Fruit fly (Drosophila melanogaster) whole organism, embryonic: ENCODE measurements around the gene UQCR-14.
A peak's percentile ranks its signal among the peaks of the same experiment; 100 is the strongest.

ENCODE experiments used
- Ada2b ChIP-seq: fragments of 200-800 bp; sonication (Bioruptor generic); IDR thresholded peaks from 2 replicates; pipeline ENCODE4 v1.3.6; 2022; ENCODE audit warnings: missing biosample characterization, missing genetic modification characterization
- Bteb2 ChIP-seq: fragments of 200-800 bp; sonication (Bioruptor generic); optimal IDR thresholded peaks from 2 replicates; lab custom pipeline; 2016; ENCODE audit warnings: missing biosample characterization, missing genetic modification characterization
- CG10209 ChIP-seq: fragments of 200-800 bp; sonication (Bioruptor generic); optimal IDR thresholded peaks from 3 replicates; lab custom pipeline; 2017; ENCODE audit warnings: missing biosample characterization, mild to moderate bottlenecking, missing genetic modification characterization, missing genetic modification reagents
- CG1024 ChIP-seq: fragments of 200-800 bp; sonication (Bioruptor generic); IDR thresholded peaks from 2 replicates; pipeline ENCODE4 v1.3.6; 2022; ENCODE audit warnings: missing biosample characterization, missing genetic modification characterization
- CG11085 ChIP-seq: fragments of 200-800 bp; sonication (Bioruptor generic); IDR thresholded peaks from 2 replicates; pipeline ENCODE4 v1.3.6; 2022; ENCODE audit warnings: missing biosample characterization, missing genetic modification characterization
- CG11247 ChIP-seq: fragments of 200-800 bp; sonication (Bioruptor generic); IDR thresholded peaks from 2 replicates; pipeline ENCODE4 v1.3.6; 2022; ENCODE audit warnings: missing biosample characterization, missing genetic modification characterization
- CG11560 ChIP-seq: fragments of 200-800 bp; sonication (Bioruptor generic); IDR thresholded peaks from 3 replicates; pipeline ENCODE4 v1.3.6; 2022; ENCODE audit warnings: missing biosample characterization, missing genetic modification characterization
- CG15073 ChIP-seq: fragments of 200-800 bp; sonication (Bioruptor generic); optimal IDR thresholded peaks from 2 replicates; lab custom pipeline; 2016; ENCODE audit warnings: missing biosample characterization, missing genetic modification characterization
- CG15514 ChIP-seq: fragments of 200-800 bp; sonication (Bioruptor generic); optimal IDR thresholded peaks from 3 replicates; lab custom pipeline; 2017; ENCODE audit warnings: missing biosample characterization, missing genetic modification characterization, mild to moderate bottlenecking, moderate library complexity, missing genetic modification reagents
- CG1603 ChIP-seq: fragments of 200-800 bp; sonication (Bioruptor generic); optimal IDR thresholded peaks from 2 replicates; lab custom pipeline; 2019; ENCODE audit warnings: missing biosample characterization, mild to moderate bottlenecking, missing genetic modification characterization, moderate library complexity
- CG16815 ChIP-seq: fragments of 200-800 bp; sonication (Bioruptor generic); optimal IDR thresholded peaks from 3 replicates; lab custom pipeline; 2017; ENCODE audit warnings: missing biosample characterization, mild to moderate bottlenecking, missing genetic modification characterization
- CG17361 ChIP-seq: fragments of 200-800 bp; sonication (Bioruptor generic); IDR thresholded peaks from 3 replicates; pipeline ENCODE4 v1.3.6; 2022; ENCODE audit warnings: missing biosample characterization, missing genetic modification characterization
- CG2678 ChIP-seq: fragments of 200-800 bp; sonication (Bioruptor generic); optimal IDR thresholded peaks from 3 replicates; lab custom pipeline; 2019; ENCODE audit warnings: missing biosample characterization, mild to moderate bottlenecking, missing genetic modification characterization, moderate library complexity
- CG3281 ChIP-seq: fragments of 200-800 bp; sonication (Bioruptor generic); optimal IDR thresholded peaks from 3 replicates; lab custom pipeline; 2017; ENCODE audit warnings: missing biosample characterization, mild to moderate bottlenecking, missing genetic modification characterization
- CG4282 ChIP-seq: fragments of 200-800 bp; sonication (Bioruptor generic); optimal IDR thresholded peaks from 2 replicates; lab custom pipeline; 2016; ENCODE audit warnings: missing biosample characterization, missing genetic modification characterization
- CG4424 ChIP-seq: fragments of 200-800 bp; sonication (Bioruptor generic); optimal IDR thresholded peaks from 3 replicates; lab custom pipeline; 2016; ENCODE audit warnings: missing biosample characterization, missing genetic modification characterization
- CG6175 ChIP-seq: fragments of 200-800 bp; sonication (Bioruptor generic); IDR thresholded peaks from 3 replicates; pipeline ENCODE4 v1.3.6; 2022; ENCODE audit warnings: missing biosample characterization, missing genetic modification characterization
- CG7963 ChIP-seq: fragments of 200-800 bp; sonication (Bioruptor generic); IDR thresholded peaks from 3 replicates; pipeline ENCODE4 v1.3.6; 2022; ENCODE audit warnings: missing biosample characterization, missing genetic modification characterization; ENCODE audit not compliant: partially characterized antibody
- CG8089 ChIP-seq: fragments of 200-800 bp; sonication (Bioruptor generic); optimal IDR thresholded peaks from 3 replicates; lab custom pipeline; 2016; ENCODE audit warnings: missing biosample characterization, missing genetic modification characterization
- CG8478 ChIP-seq: fragments of >200 bp; optimal IDR thresholded peaks from 2 replicates; lab custom pipeline; 2018
- CG9817 ChIP-seq: fragments of 200-800 bp; sonication (Bioruptor generic); optimal IDR thresholded peaks from 2 replicates; lab custom pipeline; 2018; ENCODE audit warnings: missing biosample characterization, mild to moderate bottlenecking, missing genetic modification characterization, moderate library complexity
- Elba2 ChIP-seq: fragments of 200-800 bp; sonication (Bioruptor generic); optimal IDR thresholded peaks from 3 replicates; lab custom pipeline; 2016; ENCODE audit warnings: missing biosample characterization, missing genetic modification characterization
- HHEX ChIP-seq: fragments of 200-800 bp; sonication (Bioruptor generic); optimal IDR thresholded peaks from 3 replicates; lab custom pipeline; 2017; ENCODE audit warnings: missing biosample characterization, mild to moderate bottlenecking, missing genetic modification characterization, missing genetic modification reagents
- Med ChIP-seq: fragments of 200-800 bp; sonication (Bioruptor generic); peaks from one replicate; lab custom pipeline; 2016; ENCODE audit warnings: missing biosample characterization, missing genetic modification characterization, mild to moderate bottlenecking, inconsistent platforms, moderate library complexity
- NK7.1 ChIP-seq: fragments of 200-800 bp; sonication (Bioruptor generic); optimal IDR thresholded peaks from 3 replicates; lab custom pipeline; 2016; ENCODE audit warnings: missing biosample characterization, missing genetic modification characterization
- Nf-YA ChIP-seq: fragments of 200-800 bp; sonication (Bioruptor generic); IDR thresholded peaks from 2 replicates; pipeline ENCODE4 v1.3.6; 2022; ENCODE audit warnings: missing biosample characterization, missing genetic modification characterization
- PHDP ChIP-seq: fragments of 200-800 bp; sonication (Bioruptor generic); optimal IDR thresholded peaks from 3 replicates; lab custom pipeline; 2018; ENCODE audit warnings: missing biosample characterization, mild to moderate bottlenecking, missing genetic modification characterization, moderate library complexity
- Scr ChIP-seq: fragments of 200-800 bp; sonication (Bioruptor generic); IDR thresholded peaks from 2 replicates; pipeline ENCODE4 v1.3.6; 2022; ENCODE audit warnings: missing biosample characterization, missing genetic modification characterization; ENCODE audit not compliant: partially characterized antibody
- Sox100B ChIP-seq: fragments of 200-800 bp; sonication (Bioruptor generic); optimal IDR thresholded peaks from 3 replicates; lab custom pipeline; 2018; ENCODE audit warnings: missing biosample characterization, mild to moderate bottlenecking, missing genetic modification characterization
- Sry-β ChIP-seq: fragments of 200-800 bp; sonication (Bioruptor generic); optimal IDR thresholded peaks from 2 replicates; lab custom pipeline; 2018; ENCODE audit warnings: missing biosample characterization, mild to moderate bottlenecking, missing genetic modification characterization, moderate library complexity
- Xrp1 ChIP-seq: fragments of 200-800 bp; sonication (Bioruptor generic); IDR thresholded peaks from 2 replicates; pipeline ENCODE4 v1.3.6; 2022; ENCODE audit warnings: missing biosample characterization, missing genetic modification characterization
- bowl ChIP-seq: fragments of 200-800 bp; sonication (Bioruptor generic); IDR thresholded peaks from 2 replicates; pipeline ENCODE4 v1.3.6; 2022; ENCODE audit warnings: missing biosample characterization, missing genetic modification characterization
- br ChIP-seq: fragments of >200 bp; optimal IDR thresholded peaks from 2 replicates; lab custom pipeline; 2017
- chif ChIP-seq, 2 experiments: fragments of 200-800 bp; sonication (Bioruptor generic); optimal IDR thresholded peaks; 3 replicates each; lab custom pipeline; 2016; ENCODE audit warnings: missing biosample characterization in 2 of 2, missing genetic modification characterization in 2 of 2
- crp ChIP-seq, 2 experiments: fragments of 200-800 bp; sonication (Bioruptor generic); optimal IDR thresholded peaks; 2 replicates in 1 of 2; 3 replicates in 1 of 2; lab custom pipeline; 2017; ENCODE audit warnings: missing biosample characterization in 2 of 2, missing genetic modification characterization in 2 of 2, mild to moderate bottlenecking in 1 of 2, moderate library complexity in 1 of 2
- eve ChIP-seq, 2 experiments: fragments of >200 bp; optimal IDR thresholded peaks; 2 replicates each; lab custom pipeline; 2017; ENCODE audit warnings: missing biosample characterization in 2 of 2, missing genetic modification characterization in 2 of 2
- grn ChIP-seq: fragments of 200-800 bp; sonication (Bioruptor generic); optimal IDR thresholded peaks from 3 replicates; lab custom pipeline; 2017; ENCODE audit warnings: missing biosample characterization, missing genetic modification characterization
- gsb ChIP-seq: fragments of 200-800 bp; sonication (Bioruptor generic); IDR thresholded peaks from 2 replicates; pipeline ENCODE4 v1.3.6; 2022; ENCODE audit warnings: missing biosample characterization, missing genetic modification characterization
- hbn ChIP-seq: fragments of 200-800 bp; sonication (Bioruptor generic); IDR thresholded peaks from 2 replicates; pipeline ENCODE4 v1.3.6; 2022; ENCODE audit warnings: missing biosample characterization, missing genetic modification characterization; ENCODE audit not compliant: partially characterized antibody
- insv ChIP-seq, 2 experiments: fragments of 200-800 bp; sonication (Bioruptor generic); optimal IDR thresholded peaks; 3 replicates each; lab custom pipeline; 2016 to 2018; ENCODE audit warnings: missing biosample characterization in 2 of 2, missing genetic modification characterization in 2 of 2
- jumu ChIP-seq: fragments of 200-800 bp; sonication (Bioruptor generic); optimal IDR thresholded peaks from 3 replicates; lab custom pipeline; 2016; ENCODE audit warnings: missing biosample characterization, missing genetic modification characterization
- nerfin-1 ChIP-seq: fragments of 200-800 bp; sonication (Bioruptor generic); optimal IDR thresholded peaks from 3 replicates; lab custom pipeline; 2019; ENCODE audit warnings: missing biosample characterization, mild to moderate bottlenecking, missing genetic modification characterization, moderate library complexity
- odd ChIP-seq: fragments of 200-800 bp; sonication (Bioruptor generic); optimal IDR thresholded peaks from 2 replicates; lab custom pipeline; 2017; ENCODE audit warnings: missing biosample characterization, mild to moderate bottlenecking, missing genetic modification characterization
- pita ChIP-seq: fragments of 200-800 bp; sonication (Bioruptor generic); optimal IDR thresholded peaks from 2 replicates; lab custom pipeline; 2017; ENCODE audit warnings: missing biosample characterization, mild to moderate bottlenecking, missing genetic modification characterization
- ranshi ChIP-seq: fragments of 200-800 bp; sonication (Bioruptor generic); IDR thresholded peaks from 2 replicates; pipeline ENCODE4 v1.3.6; 2022; ENCODE audit warnings: missing biosample characterization, missing genetic modification characterization
- row ChIP-seq: fragments of 200-800 bp; sonication (Bioruptor generic); IDR thresholded peaks from 3 replicates; pipeline ENCODE4 v1.3.6; 2022; ENCODE audit warnings: missing biosample characterization, missing genetic modification characterization
- seq ChIP-seq: fragments of 200-800 bp; sonication (Bioruptor generic); IDR thresholded peaks from 2 replicates; pipeline ENCODE4 v1.3.6; 2022; ENCODE audit warnings: missing biosample characterization, missing genetic modification characterization
- sim ChIP-seq: fragments of 200-800 bp; sonication (Bioruptor generic); IDR thresholded peaks from 2 replicates; pipeline ENCODE4 v1.3.6; 2022; ENCODE audit warnings: missing biosample characterization, missing genetic modification characterization
- sob ChIP-seq: fragments of 200-800 bp; sonication (Bioruptor generic); IDR thresholded peaks from 2 replicates; pipeline ENCODE4 v1.3.6; 2022; ENCODE audit warnings: missing biosample characterization, missing genetic modification characterization
- stwl ChIP-seq: fragments of 200-800 bp; sonication (Bioruptor generic); optimal IDR thresholded peaks from 3 replicates; lab custom pipeline; 2018; ENCODE audit warnings: missing biosample characterization, mild to moderate bottlenecking, missing genetic modification characterization, moderate library complexity
- tgo ChIP-seq: fragments of 200-800 bp; sonication (Bioruptor generic); IDR thresholded peaks from 3 replicates; pipeline ENCODE4 v1.3.6; 2022; ENCODE audit warnings: missing biosample characterization, missing genetic modification characterization
- wdn ChIP-seq: fragments of 200-800 bp; sonication (Bioruptor generic); IDR thresholded peaks from 2 replicates; pipeline ENCODE4 v1.3.6; 2022; ENCODE audit warnings: missing biosample characterization, missing genetic modification characterization

UQCR-14 gene

dm6 chrX:16278783-16279182 is 7.3 kb upstream of the UQCR-14 start (continued):
- TF ChIP-seq gsb (peak; percentile 70), CG4424 (peak; percentile 81), CG2678 (tag; lab: Kevin White, UChicago) (peak; percentile 89), Scr (GFP tag; lab: Robert Waterston, UW) (no peak), eve (GFP tag; optimal IDR thresholded peaks at IDR 0.05; lab: Kevin White, UChicago) (peak in 1 of 2 experiments; percentile 92), br (lab: Kevin White, UChicago) (no peak), CG11560 (tag; lab: Robert Waterston, UW) (peak; percentile 44; the same call in 1 of the 3 replicates), odd (GFP tag; lab: Kevin White, UChicago) (peak; percentile 81), CG8478 (lab: Kevin White, UChicago) (no peak), nerfin-1 (tag; lab: Kevin White, UChicago) (peak; percentile 82), CG8089 (peak; percentile 16), Med (peak; percentile 94), CG1024 (GFP tag; lab: Robert Waterston, UW) (peak; percentile 53), stwl (peak; percentile 12), crp (GFP tag; optimal IDR thresholded peaks at IDR 0.05; lab: Kevin White, UChicago) (peak in 1 of 2 experiments; percentile 35), CG17361 (GFP tag; lab: Robert Waterston, UW) (peak; percentile 59; the same call in 2 of the 3 replicates), Elba2 (GFP tag; lab: Kevin White, UChicago) (peak; percentile 20), CG9817 (tag; lab: Kevin White, UChicago) (peak; percentile 83), Nf-YA (peak; percentile 55; the same call in 1 of the 2 replicates), ranshi (GFP tag; lab: Robert Waterston, UW) (peak; percentile 89), Ada2b (GFP tag; lab: Robert Waterston, UW) (peak; percentile 86), Sry-β (GFP tag; lab: Kevin White, UChicago) (peak; percentile 32), wdn (peak; percentile 76), pita (GFP tag; lab: Kevin White, UChicago) (no peak), HHEX (GFP tag; lab: Kevin White, UChicago) (peak; percentile 84), CG11085 (GFP tag; lab: Robert Waterston, UW) (peak; percentile 53), CG4282 (GFP tag; lab: Kevin White, UChicago) (no peak), Bteb2 (peak; percentile 47), bowl (GFP tag; lab: Robert Waterston, UW) (peak; percentile 43), grn (GFP tag; lab: Kevin White, UChicago) (no peak), NK7.1 (no peak), tgo (peak; percentile 77), sob (peak; percentile 59; the same call in 1 of the 2 replicates), PHDP (peak; percentile 87), CG15073 (no peak), CG1603 (tag; lab: Kevin White, UChicago) (peak; percentile 89), CG16815 (GFP tag; lab: Kevin White, UChicago) (peak; percentile 70), CG15514 (GFP tag; lab: Kevin White, UChicago) (peak; percentile 64), CG6175 (GFP tag; lab: Robert Waterston, UW) (no peak), Xrp1 (GFP tag; lab: Robert Waterston, UW) (peak; percentile 94), CG11247 (peak; percentile 72), jumu (GFP tag; lab: Kevin White, UChicago) (peak; percentile 10), CG10209 (peak; percentile 83), row (peak; percentile 87), chif (GFP tag; optimal IDR thresholded peaks at IDR 0.05; lab: Kevin White, UChicago) (peak; percentile 59 to 78), CG7963 (no peak), hbn (GFP tag; lab: Robert Waterston, UW) (no peak), sim (GFP tag; lab: Robert Waterston, UW) (peak; percentile 87), Sox100B (GFP tag; lab: Kevin White, UChicago) (peak; percentile 82), seq (peak; percentile 88), CG3281 (GFP tag; lab: Kevin White, UChicago) (peak; percentile 86), insv (GFP tag; optimal IDR thresholded peaks at IDR 0.05; lab: Kevin White, UChicago) (no peak)
